Comparison of ENCODE assay signal across 6 worm cellular contexts in the genomic region with DNA sequence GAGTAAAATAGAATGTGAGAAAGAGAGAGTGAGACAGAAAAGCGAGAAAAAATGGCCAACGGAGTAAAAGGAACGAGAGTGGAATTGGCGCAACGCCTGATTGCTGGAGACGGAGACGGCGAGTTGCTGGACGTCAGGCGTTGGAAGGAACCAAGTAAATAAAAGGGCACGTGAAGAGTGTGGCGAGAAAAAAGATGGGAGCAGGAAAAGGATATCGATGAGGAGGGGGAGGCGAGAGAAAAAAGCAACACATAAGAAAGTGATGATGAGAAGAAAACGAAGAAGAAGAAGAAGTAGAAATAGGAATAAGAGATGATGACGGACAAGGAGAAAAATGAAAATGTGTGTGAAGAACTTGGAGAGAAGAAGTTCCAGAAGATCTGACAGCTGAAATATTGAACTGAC.
TF ChIP-seq lines count a peak whose summit lies in the region.

No protein-coding gene starts in this region.

TF ChIP-seq in whole organism, L1 larva, 84 proteins besides CTCF, POLR2A, EP300 and RAD21 (continued from another document and continues in another):
- TF ChIP-seq ces-1 (GFP tag; optimal IDR thresholded peaks at IDR 0.05; lab: Kevin White, UChicago) (no peak), lin-35 (GFP tag; optimal IDR thresholded peaks at IDR 0.05; lab: Kevin White, UChicago) (peak; percentile 60 to 72), zip-4 (GFP tag; optimal IDR thresholded peaks at IDR 0.05; lab: Kevin White, UChicago) (no peak), mep-1 (tag; optimal IDR thresholded peaks at IDR 0.05; lab: Kevin White, UChicago) (peak; percentile 92), hlh-4 (tag; optimal IDR thresholded peaks at IDR 0.05; lab: Kevin White, UChicago) (no peak), nhr-47 (tag; optimal IDR thresholded peaks at IDR 0.05; lab: Kevin White, UChicago) (peak; percentile 88), snpc-4 (tag; optimal IDR thresholded peaks at IDR 0.05; lab: Kevin White, UChicago) (peak; percentile 63), nhr-28 (tag; optimal IDR thresholded peaks at IDR 0.05; lab: Kevin White, UChicago) (no peak), jun-1 (tag; optimal IDR thresholded peaks at IDR 0.05; lab: Kevin White, UChicago) (peak; percentile 80), sup-37 (GFP tag; optimal IDR thresholded peaks at IDR 0.05; lab: Kevin White, UChicago) (peak; percentile 55), tlp-1 (tag; optimal IDR thresholded peaks at IDR 0.05; lab: Kevin White, UChicago) (no peak), fkh-4 (tag; optimal IDR thresholded peaks at IDR 0.05; lab: Kevin White, UChicago; ENCODE audit: borderline replicate concordance) (no peak), C34B4.2 (tag; optimal IDR thresholded peaks at IDR 0.05; lab: Kevin White, UChicago) (no peak), nhr-76 (tag; optimal IDR thresholded peaks at IDR 0.05; lab: Kevin White, UChicago) (no peak), nhr-85 (tag; lab: Kevin White, UChicago) (peak; percentile 95), mdl-1 (tag; optimal IDR thresholded peaks at IDR 0.05; lab: Kevin White, UChicago) (peak; percentile 79 to 95), blmp-1 (tag; optimal IDR thresholded peaks at IDR 0.05; lab: Kevin White, UChicago) (peak; percentile 88), Y116A8C.19 (tag; optimal IDR thresholded peaks at IDR 0.05; lab: Kevin White, UChicago; ENCODE audit: borderline replicate concordance) (no peak), ceh-8 (GFP tag; optimal IDR thresholded peaks at IDR 0.05; lab: Kevin White, UChicago) (no peak), unc-86 (tag; optimal IDR thresholded peaks at IDR 0.05; lab: Kevin White, UChicago) (peak; percentile 87), ceh-88 (GFP tag; IDR thresholded peaks at IDR 0.05; lab: Robert Waterston, UW) (0 out of 2 replicates have a peak, but pooled peaks have one; percentile 7)

TF ChIP-seq in whole organism, L2 larva, 48 proteins besides CTCF, POLR2A, EP300 and RAD21 (continued from another document and continues in another):
- TF ChIP-seq mdl-1 (tag; optimal IDR thresholded peaks at IDR 0.05; lab: Kevin White, UChicago), result peak; percentile 91 to 96
- no peak for TF ChIP-seq peb-1 (tag; optimal IDR thresholded peaks at IDR 0.05; lab: Kevin White, UChicago)
- TF ChIP-seq unc-62 (GFP tag; optimal IDR thresholded peaks at IDR 0.05; lab: Kevin White, UChicago), result no peak
- TF ChIP-seq ztf-11 (tag; optimal IDR thresholded peaks at IDR 0.05; lab: Kevin White, UChicago), result no peak
- TF ChIP-seq nhr-25 (tag; optimal IDR thresholded peaks at IDR 0.05; lab: Kevin White, UChicago), result peak; percentile 50
- TF ChIP-seq ztf-1 (GFP tag; conservative IDR thresholded peaks at IDR 0.05; lab: Robert Waterston, UW), result no peak
- TF ChIP-seq nhr-11 (tag; optimal IDR thresholded peaks at IDR 0.05; lab: Kevin White, UChicago), result peak; percentile 46
- TF ChIP-seq sma-9 (GFP tag; optimal IDR thresholded peaks at IDR 0.05; lab: Kevin White, UChicago), result peak; percentile 89
- no peak for TF ChIP-seq sma-9 (tag; optimal IDR thresholded peaks at IDR 0.05; lab: Kevin White, UChicago)
- peak; percentile 86 for TF ChIP-seq C34F6.9 (tag; optimal IDR thresholded peaks at IDR 0.05; lab: Kevin White, UChicago)
- TF ChIP-seq sma-3 (GFP tag; optimal IDR thresholded peaks at IDR 0.05; lab: Kevin White, UChicago), result peak; percentile 48
- peak; percentile 66 for TF ChIP-seq lin-13 (GFP tag; optimal IDR thresholded peaks at IDR 0.05; lab: Kevin White, UChicago)
- TF ChIP-seq elt-1 (tag; optimal IDR thresholded peaks at IDR 0.05; lab: Kevin White, UChicago), result no peak
- peak; percentile 83 for TF ChIP-seq nhr-21 (tag; optimal IDR thresholded peaks at IDR 0.05; lab: Kevin White, UChicago)
- no peak for TF ChIP-seq mbf-1 (tag; optimal IDR thresholded peaks at IDR 0.05; lab: Kevin White, UChicago)
- TF ChIP-seq F13H6.1 (tag; optimal IDR thresholded peaks at IDR 0.05; lab: Kevin White, UChicago), result peak; percentile 95
- peak; percentile 86 for TF ChIP-seq fos-1 (tag; optimal IDR thresholded peaks at IDR 0.05; lab: Kevin White, UChicago)
- TF ChIP-seq alr-1 (tag; optimal IDR thresholded peaks at IDR 0.05; lab: Kevin White, UChicago), result no peak
- TF ChIP-seq nhr-129 (tag; optimal IDR thresholded peaks at IDR 0.05; lab: Kevin White, UChicago), result peak; percentile 93
- TF ChIP-seq lsy-2 (tag; optimal IDR thresholded peaks at IDR 0.05; lab: Kevin White, UChicago), result peak; percentile 56 to 83
- no peak for TF ChIP-seq aly-2 (tag; optimal IDR thresholded peaks at IDR 0.05; lab: Kevin White, UChicago)
- TF ChIP-seq skn-1 (tag; optimal IDR thresholded peaks at IDR 0.05; lab: Kevin White, UChicago), result no peak

TF ChIP-seq in whole organism, L3 larva, 47 proteins besides CTCF, POLR2A, EP300 and RAD21 (continued from another document and continues in another):
- TF ChIP-seq jun-1 (tag; optimal IDR thresholded peaks at IDR 0.05; lab: Kevin White, UChicago) (peak; percentile 71), ceh-16 (tag; optimal IDR thresholded peaks at IDR 0.05; lab: Kevin White, UChicago) (no peak), zag-1 (tag; optimal IDR thresholded peaks at IDR 0.05; lab: Kevin White, UChicago) (peak; percentile 35), ztf-4 (tag; optimal IDR thresholded peaks at IDR 0.05; lab: Kevin White, UChicago) (no peak), nhr-76 (tag; optimal IDR thresholded peaks at IDR 0.05; lab: Kevin White, UChicago) (no peak), fos-1 (tag; optimal IDR thresholded peaks at IDR 0.05; lab: Kevin White, UChicago) (no peak), nhr-77 (tag; optimal IDR thresholded peaks at IDR 0.05; lab: Kevin White, UChicago) (no peak), ceh-82 (tag; optimal IDR thresholded peaks at IDR 0.05; lab: Kevin White, UChicago) (peak; percentile 7), R02D3.7 (tag; optimal IDR thresholded peaks at IDR 0.05; lab: Kevin White, UChicago) (peak; percentile 39), nhr-23 (tag; optimal IDR thresholded peaks at IDR 0.05; lab: Kevin White, UChicago) (peak; percentile 33), egl-27 (tag; optimal IDR thresholded peaks at IDR 0.05; lab: Kevin White, UChicago) (peak; percentile 66), mml-1 (tag; optimal IDR thresholded peaks at IDR 0.05; lab: Kevin White, UChicago) (peak; percentile 55), nhr-67 (tag; optimal IDR thresholded peaks at IDR 0.05; lab: Kevin White, UChicago) (no peak), pqm-1 (tag; optimal IDR thresholded peaks at IDR 0.05; lab: Kevin White, UChicago) (peak; percentile 46), elt-1 (tag; optimal IDR thresholded peaks at IDR 0.05; lab: Kevin White, UChicago) (peak; percentile 49), nhr-12 (tag; optimal IDR thresholded peaks at IDR 0.05; lab: Kevin White, UChicago) (no peak), ceh-9 (tag; optimal IDR thresholded peaks at IDR 0.05; lab: Kevin White, UChicago) (no peak), ztf-11 (tag; optimal IDR thresholded peaks at IDR 0.05; lab: Kevin White, UChicago) (no peak), nfya-1 (tag; optimal IDR thresholded peaks at IDR 0.05; lab: Kevin White, UChicago; ENCODE audit: insufficient read depth) (peak; percentile 87), hmg-11 (tag; optimal IDR thresholded peaks at IDR 0.05; lab: Kevin White, UChicago) (peak; percentile 90), daf-12 (tag; optimal IDR thresholded peaks at IDR 0.05; lab: Kevin White, UChicago) (no peak), egl-5 (tag; optimal IDR thresholded peaks at IDR 0.05; lab: Kevin White, UChicago) (peak; percentile 69), tbx-2 (tag; optimal IDR thresholded peaks at IDR 0.05; lab: Kevin White, UChicago) (peak; percentile 67)

TF ChIP-seq in whole organism, L4 larva, 104 proteins besides CTCF, POLR2A, EP300 and RAD21 (continued from another document and continues in another):
- TF ChIP-seq ceh-20 (GFP tag; IDR thresholded peaks at IDR 0.05; lab: Robert Waterston, UW) (peak; percentile 52; the same call in 1 of the 2 replicates), zfp-3 (GFP tag; conservative IDR thresholded peaks at IDR 0.05; lab: Robert Waterston, UW) (no peak), daf-16 (GFP tag; optimal IDR thresholded peaks at IDR 0.05; lab: Kevin White, UChicago) (no peak), daf-16 (tag; optimal IDR thresholded peaks at IDR 0.05; lab: Kevin White, UChicago) (peak; percentile 45), nhr-76 (tag; optimal IDR thresholded peaks at IDR 0.05; lab: Kevin White, UChicago) (no peak), nhr-6 (tag; optimal IDR thresholded peaks at IDR 0.05; lab: Kevin White, UChicago) (peak; percentile 78), dve-1 (tag; optimal IDR thresholded peaks at IDR 0.05; lab: Kevin White, UChicago; ENCODE audit: insufficient read depth) (peak; percentile 77), unc-130 (GFP tag; optimal IDR thresholded peaks at IDR 0.05; lab: Kevin White, UChicago) (no peak), ZK337.2 (GFP tag; IDR thresholded peaks at IDR 0.05; lab: Robert Waterston, UW) (peak; percentile 43; the same call in 1 of the 2 replicates), F26F4.8 (GFP tag; conservative IDR thresholded peaks at IDR 0.05; lab: Robert Waterston, UW) (no peak), madf-5 (GFP tag; IDR thresholded peaks at IDR 0.05; lab: Robert Waterston, UW) (no peak), nhr-48 (tag; optimal IDR thresholded peaks at IDR 0.05; lab: Kevin White, UChicago) (peak; percentile 28), nhr-77 (tag; optimal IDR thresholded peaks at IDR 0.05; lab: Kevin White, UChicago) (peak; percentile 67), lin-29 (GFP tag; IDR thresholded peaks at IDR 0.05; lab: Robert Waterston, UW) (no peak), nhr-11 (tag; optimal IDR thresholded peaks at IDR 0.05; lab: Kevin White, UChicago) (peak; percentile 88), aha-1 (tag; lab: Kevin White, UChicago) (peak; percentile 99), hlh-30 (tag; optimal IDR thresholded peaks at IDR 0.05; lab: Kevin White, UChicago; ENCODE audit: insufficient read depth) (peak; percentile 99), egl-27 (tag; optimal IDR thresholded peaks at IDR 0.05; lab: Kevin White, UChicago) (no peak), Y105C5A.15 (GFP tag; IDR thresholded peaks at IDR 0.05; lab: Robert Waterston, UW) (no peak), lin-13 (GFP tag; optimal IDR thresholded peaks at IDR 0.05; lab: Kevin White, UChicago) (peak; percentile 46), spr-1 (tag; optimal IDR thresholded peaks at IDR 0.05; lab: Kevin White, UChicago) (no peak), ctbp-1 (GFP tag; IDR thresholded peaks at IDR 0.05; lab: Robert Waterston, UW) (peak; percentile 91), hmg-1.1 (GFP tag; IDR thresholded peaks at IDR 0.05; lab: Robert Waterston, UW) (peak; percentile 87)

TF ChIP-seq in whole organism, late embryonic, 69 proteins besides CTCF, POLR2A, EP300 and RAD21 (continued from another document):
- TF ChIP-seq madf-2 (tag; optimal IDR thresholded peaks at IDR 0.05; lab: Kevin White, UChicago), result no peak
- TF ChIP-seq ceh-18 (tag; optimal IDR thresholded peaks at IDR 0.05; lab: Kevin White, UChicago), result peak; percentile 81
TF ChIP-seq in whole organism, late embryonic: peak in this region for 12.

TF ChIP-seq in whole organism, young adult, 124 proteins besides CTCF, POLR2A, EP300 and RAD21 (continued from another document):
- TF ChIP-seq nfya-2 (GFP tag; IDR thresholded peaks at IDR 0.05; lab: Robert Waterston, UW) (no peak), chd-7 (tag; optimal IDR thresholded peaks at IDR 0.05; lab: Kevin White, UChicago) (peak; percentile 77), nhr-80 (tag; optimal IDR thresholded peaks at IDR 0.05; lab: Kevin White, UChicago) (peak; percentile 59), mcd-1 (GFP tag; IDR thresholded peaks at IDR 0.05; lab: Robert Waterston, UW) (0 out of 2 replicates have a peak, but pooled peaks have one; percentile 17), snpc-4 (GFP tag; optimal IDR thresholded peaks at IDR 0.05; lab: Kevin White, UChicago) (no peak), snpc-4 (tag; optimal IDR thresholded peaks at IDR 0.05; lab: Kevin White, UChicago) (peak in 3 of 4 experiments; percentile 17 to 51 (median 25)), ceh-58 (GFP tag; IDR thresholded peaks at IDR 0.05; lab: Robert Waterston, UW) (no peak), bed-2 (GFP tag; IDR thresholded peaks at IDR 0.05; lab: Robert Waterston, UW) (peak; percentile 48; the same call in 1 of the 2 replicates), rcor-1 (GFP tag; IDR thresholded peaks at IDR 0.05; lab: Robert Waterston, UW) (peak; percentile 52; the same call in 1 of the 2 replicates)
TF ChIP-seq in whole organism, young adult: peak in this region for 24.
